Worm (Caenorhabditis elegans) whole organism, young adult: ENCODE measurements around the gene efk-1.

ENCODE experiments used
- F22D6.2 ChIP-seq: sonication (generic microtip); optimal IDR thresholded peaks from 2 replicates; lab custom pipeline; 2016; ENCODE audit warnings: mild to moderate bottlenecking, missing genetic modification characterization, missing compliant biosample characterization
- F55B11.4 ChIP-seq: sonication (generic microtip); optimal IDR thresholded peaks from 2 replicates; lab custom pipeline; 2016; ENCODE audit warnings: missing compliant biosample characterization, missing genetic modification characterization, borderline replicate concordance; ENCODE audit not compliant: insufficient read depth
- Y67H2A.10 ChIP-seq: fragments of 200-800 bp; sonication (Bioruptor generic); conservative IDR thresholded peaks from 2 replicates; pipeline ENCODE4 v1.3.6; 2022; ENCODE audit warnings: missing genetic modification reagents, missing genetic modification characterization, missing compliant biosample characterization
- ama-1 ChIP-seq, 3 experiments: fragments of 150-350 bp in 1 of 3; sonication (generic microtip) in 2 of 3; optimal IDR thresholded peaks; 2 replicates each; lab custom pipeline; 2014 to 2018; ENCODE audit warnings: missing biosample characterization in 2 of 3, missing genetic modification characterization in 2 of 3, missing genetic modification reagents in 2 of 3
- ets-4 ChIP-seq: fragments of 200-800 bp; sonication (Bioruptor generic); optimal IDR thresholded peaks from 2 replicates; lab custom pipeline; 2018; ENCODE audit warnings: mild to moderate bottlenecking, missing genetic modification characterization, missing compliant biosample characterization
- lin-35 ChIP-seq, 3 experiments: fragments of 150-350 bp in 2 of 3; sonication (generic microtip) in 1 of 3; optimal IDR thresholded peaks; 2 replicates each; lab custom pipeline; 2014 to 2018; ENCODE audit warnings: missing biosample characterization in 3 of 3, missing genetic modification characterization in 3 of 3, missing genetic modification reagents in 3 of 3

ce11 chrIII:6136178-6136577 lies 32.2 kb downstream of the efk-1 start, which contains the start of gene mvk-1:
- TF ChIP-seq lin-35 (GFP tag; optimal IDR thresholded peaks at IDR 0.05; lab: Kevin White, UChicago) (no peak), F22D6.2 (tag; lab: Kevin White, UChicago) (no peak), ama-1 (optimal IDR thresholded peaks at IDR 0.05; lab: Kevin White, UChicago) (no peak), ama-1 (GFP tag; optimal IDR thresholded peaks at IDR 0.05; lab: Kevin White, UChicago) (no peak), F55B11.4 (tag; lab: Kevin White, UChicago) (no peak), Y67H2A.10 (GFP tag; lab: Robert Waterston, UW) (no peak), ets-4 (no peak)
